Worm (Caenorhabditis elegans) whole organism, L4/young adult: ENCODE results near the gene emc-1.
"Not testable (repeated sequence)": the region's sequence is repeated elsewhere in the genome, so short reads cannot be mapped to it uniquely, and the experiment has no call there.

Experiments used
- W03F9.2 ChIP-seq: fragments of 150-350 bp; optimal IDR thresholded peaks from 2 replicates; lab custom pipeline; 2014; ENCODE audit warnings: missing biosample characterization, missing genetic modification characterization
- dao-5 ChIP-seq: sonication (generic microtip); optimal IDR thresholded peaks from 2 replicates; lab custom pipeline; 2016; ENCODE audit warnings: missing genotype, missing genetic modification characterization, moderate library complexity, missing compliant biosample characterization
- him-1 ChIP-seq: sonication (generic microtip); optimal IDR thresholded peaks from 2 replicates; lab custom pipeline; 2016; ENCODE audit warnings: missing genotype, missing genetic modification reagents, missing genetic modification characterization, missing compliant biosample characterization

emc-1 gene

ce11 chrII:1466448-1466847, 33.7 kb downstream of the emc-1 start, which contains the start of gene Y51H7C.13:
Gene Y51H7C.13, minus strand, starts transcription at chrII:1466548.
- TF ChIP-seq W03F9.2 (tag; lab: Kevin White, UChicago) (no peak), him-1 (tag; lab: Kevin White, UChicago) (no peak), dao-5 (tag; lab: Kevin White, UChicago) (no peak)

- TF ChIP-seq W03F9.2, him-1, dao-5 (tag; lab: Kevin White, UChicago): not testable (repeated sequence)
These were observed 53.3 kb downstream of the emc-1 start, which contains the start of gene Y51H7C.12 for ce11 chrII:1446696-1447293. Gene Y51H7C.12, minus strand, starts transcription at chrII:1446746.

- no peak for TF ChIP-seq him-1 (tag; lab: Kevin White, UChicago)
- no peak for TF ChIP-seq dao-5 (tag; lab: Kevin White, UChicago)
- TF ChIP-seq W03F9.2 (tag; lab: Kevin White, UChicago), result no peak
These were observed 55.2 kb downstream of the emc-1 start, which contains the start of gene scl-17 for ce11 chrII:1444911-1445310. Gene scl-17, plus strand, starts transcription at chrII:1445211.

ce11 chrII:1441479-1441878, 58.7 kb downstream of the emc-1 start:
- TF ChIP-seq him-1 (tag; lab: Kevin White, UChicago) (no peak), dao-5 (tag; lab: Kevin White, UChicago) (no peak), W03F9.2 (tag; lab: Kevin White, UChicago) (no peak)
